Fruit fly (Drosophila melanogaster) whole organism, embryonic: ENCODE results near the gene CG9674.

ENCODE experiments used
- ATbp ChIP-seq: fragments of 200-800 bp; sonication (Bioruptor generic); optimal IDR thresholded peaks from 2 replicates; lab custom pipeline; 2017; ENCODE audit warnings: missing biosample characterization, mild to moderate bottlenecking, missing genetic modification characterization, missing genetic modification reagents
- Aef1 ChIP-seq: fragments of 200-800 bp; sonication (Bioruptor generic); IDR thresholded peaks from 3 replicates; pipeline ENCODE4 v1.3.6; 2022; ENCODE audit warnings: missing biosample characterization, missing genetic modification characterization
- B-H2 ChIP-seq: fragments of 200-800 bp; sonication (Bioruptor generic); optimal IDR thresholded peaks from 2 replicates; lab custom pipeline; 2018; ENCODE audit warnings: missing biosample characterization, mild to moderate bottlenecking, missing genetic modification characterization
- CG10147 ChIP-seq: fragments of 200-800 bp; sonication (Bioruptor generic); optimal IDR thresholded peaks from 2 replicates; lab custom pipeline; 2019; ENCODE audit warnings: missing biosample characterization, mild to moderate bottlenecking, missing genetic modification characterization, moderate library complexity
- CG10654 ChIP-seq: fragments of 200-800 bp; sonication (Bioruptor generic); optimal IDR thresholded peaks from 2 replicates; lab custom pipeline; 2016; ENCODE audit warnings: missing biosample characterization, missing genetic modification characterization
- CG11723 ChIP-seq: fragments of 200-800 bp; sonication (Bioruptor generic); optimal IDR thresholded peaks from 2 replicates; lab custom pipeline; 2017; ENCODE audit warnings: missing biosample characterization, mild to moderate bottlenecking, missing genetic modification characterization
- CG12071 ChIP-seq: fragments of 200-800 bp; sonication (Bioruptor generic); optimal IDR thresholded peaks from 3 replicates; lab custom pipeline; 2018; ENCODE audit warnings: missing biosample characterization, mild to moderate bottlenecking, missing genetic modification characterization
- CG12299 ChIP-seq: fragments of 200-800 bp; sonication (Bioruptor generic); optimal IDR thresholded peaks from 2 replicates; lab custom pipeline; 2018; ENCODE audit warnings: missing biosample characterization, mild to moderate bottlenecking, missing genetic modification characterization
- CG13287 ChIP-seq: fragments of 200-800 bp; sonication (Bioruptor generic); IDR thresholded peaks from 2 replicates; pipeline ENCODE4 v1.3.6; 2022; ENCODE audit warnings: missing biosample characterization, missing genetic modification characterization; ENCODE audit not compliant: partially characterized antibody
- CG13424 ChIP-seq: fragments of 200-800 bp; sonication (Bioruptor generic); optimal IDR thresholded peaks from 2 replicates; lab custom pipeline; 2019; ENCODE audit warnings: missing biosample characterization, mild to moderate bottlenecking, missing genetic modification characterization, moderate library complexity
- CG17359 ChIP-seq: fragments of 200-800 bp; sonication (Bioruptor generic); optimal IDR thresholded peaks from 3 replicates; lab custom pipeline; 2018; ENCODE audit warnings: missing biosample characterization, mild to moderate bottlenecking, missing genetic modification characterization, moderate library complexity
- CG17385 ChIP-seq: fragments of 200-800 bp; sonication (Bioruptor generic); optimal IDR thresholded peaks from 3 replicates; lab custom pipeline; 2018; ENCODE audit warnings: missing biosample characterization, mild to moderate bottlenecking, missing genetic modification characterization
- CG1792 ChIP-seq: fragments of 200-800 bp; sonication (Bioruptor generic); optimal IDR thresholded peaks from 2 replicates; lab custom pipeline; 2016; ENCODE audit warnings: missing biosample characterization, missing genetic modification characterization
- CG31441 ChIP-seq: fragments of 200-800 bp; sonication (Bioruptor generic); IDR thresholded peaks from 2 replicates; pipeline ENCODE4 v1.3.6; 2022; ENCODE audit warnings: missing biosample characterization, missing genetic modification characterization
- CG4617 ChIP-seq: fragments of 200-800 bp; sonication (Bioruptor generic); optimal IDR thresholded peaks from 3 replicates; lab custom pipeline; 2016; ENCODE audit warnings: missing biosample characterization, missing genetic modification characterization, borderline replicate concordance
- CG6765 ChIP-seq: fragments of 200-800 bp; sonication (Bioruptor generic); optimal IDR thresholded peaks from 3 replicates; lab custom pipeline; 2017; ENCODE audit warnings: missing biosample characterization, mild to moderate bottlenecking, missing genetic modification characterization
- CG6854 ChIP-seq: fragments of 200-800 bp; sonication (Bioruptor generic); optimal IDR thresholded peaks from 3 replicates; lab custom pipeline; 2017; ENCODE audit warnings: missing biosample characterization, mild to moderate bottlenecking, missing genetic modification characterization
- CG7987 ChIP-seq: fragments of 200-800 bp; sonication (Bioruptor generic); optimal IDR thresholded peaks from 2 replicates; lab custom pipeline; 2018; ENCODE audit warnings: missing biosample characterization, mild to moderate bottlenecking, missing genetic modification characterization, moderate library complexity
- D19A ChIP-seq: fragments of 200-800 bp; optimal IDR thresholded peaks from 3 replicates; lab custom pipeline; 2019; ENCODE audit warnings: missing biosample characterization, mild to moderate bottlenecking, missing genetic modification characterization, moderate library complexity
- Doc3 ChIP-seq: fragments of 200-800 bp; sonication (Bioruptor generic); IDR thresholded peaks from 3 replicates; pipeline ENCODE4 v1.3.6; 2022; ENCODE audit warnings: missing biosample characterization, missing genetic modification characterization; ENCODE audit not compliant: partially characterized antibody
- E2f2 ChIP-seq: fragments of 200-800 bp; sonication (Bioruptor generic); IDR thresholded peaks from 2 replicates; pipeline ENCODE4 v1.3.6; 2022; ENCODE audit warnings: missing biosample characterization, missing genetic modification characterization
- Ets65A ChIP-seq: fragments of 200-800 bp; sonication (Bioruptor generic); peaks from one replicate; lab custom pipeline; 2016; ENCODE audit warnings: missing biosample characterization, missing genetic modification characterization
- Hey ChIP-seq: fragments of 200-800 bp; sonication (Bioruptor generic); optimal IDR thresholded peaks from 3 replicates; lab custom pipeline; 2018; ENCODE audit warnings: missing biosample characterization, mild to moderate bottlenecking, missing genetic modification characterization
- Jarid2 ChIP-seq: fragments of 200-800 bp; sonication (Bioruptor generic); optimal IDR thresholded peaks from 3 replicates; lab custom pipeline; 2017; ENCODE audit warnings: mild to moderate bottlenecking, missing biosample characterization, missing genetic modification reagents, missing genetic modification characterization
- Lpt ChIP-seq: fragments of >200 bp; optimal IDR thresholded peaks from 2 replicates; lab custom pipeline; 2018; ENCODE audit warnings: missing biosample characterization, missing genetic modification characterization
- Meics ChIP-seq: fragments of 200-800 bp; sonication (Bioruptor generic); optimal IDR thresholded peaks from 2 replicates; lab custom pipeline; 2017; ENCODE audit warnings: missing biosample characterization, mild to moderate bottlenecking, missing genetic modification characterization
- Nf-YC ChIP-seq: fragments of 200-800 bp; optimal IDR thresholded peaks from 3 replicates; lab custom pipeline; 2019; ENCODE audit warnings: missing biosample characterization, mild to moderate bottlenecking, missing genetic modification characterization, moderate library complexity
- Rx ChIP-seq: fragments of 200-800 bp; sonication (Bioruptor generic); IDR thresholded peaks from 2 replicates; pipeline ENCODE4 v1.3.6; 2022; ENCODE audit warnings: missing biosample characterization, missing genetic modification characterization
- Usf ChIP-seq: fragments of 200-800 bp; sonication (Bioruptor generic); optimal IDR thresholded peaks from 2 replicates; lab custom pipeline; 2017; ENCODE audit warnings: missing genotype, missing biosample characterization, missing genetic modification characterization
- al ChIP-seq: fragments of 200-800 bp; sonication (Bioruptor generic); IDR thresholded peaks from 2 replicates; pipeline ENCODE4 v1.3.6; 2022; ENCODE audit warnings: missing biosample characterization, missing genetic modification characterization
- amos ChIP-seq: fragments of 200-800 bp; sonication (Bioruptor generic); IDR thresholded peaks from 2 replicates; pipeline ENCODE4 v1.3.6; 2022; ENCODE audit warnings: missing biosample characterization, missing genetic modification characterization; ENCODE audit not compliant: partially characterized antibody
- ase ChIP-seq: fragments of 200-800 bp; sonication (Bioruptor generic); IDR thresholded peaks from 3 replicates; pipeline ENCODE4 v1.3.6; 2022; ENCODE audit warnings: missing biosample characterization, missing genetic modification characterization
- bab2 ChIP-seq: fragments of 200-800 bp; sonication (Bioruptor generic); optimal IDR thresholded peaks from 2 replicates; lab custom pipeline; 2016; ENCODE audit warnings: missing biosample characterization, missing genetic modification characterization
- btn ChIP-seq: fragments of 200-800 bp; sonication (Bioruptor generic); optimal IDR thresholded peaks from 2 replicates; lab custom pipeline; 2016; ENCODE audit warnings: missing biosample characterization, missing genetic modification characterization
- dmrt11E ChIP-seq: fragments of 200-800 bp; sonication (Bioruptor generic); optimal IDR thresholded peaks from 3 replicates; lab custom pipeline; 2018; ENCODE audit warnings: missing biosample characterization, mild to moderate bottlenecking, missing genetic modification characterization, moderate library complexity
- fd3F ChIP-seq: fragments of 200-800 bp; sonication (Bioruptor generic); optimal IDR thresholded peaks from 2 replicates; lab custom pipeline; 2018; ENCODE audit warnings: missing biosample characterization, mild to moderate bottlenecking, missing genetic modification characterization, moderate library complexity
- gem ChIP-seq: fragments of 200-800 bp; sonication (Bioruptor generic); optimal IDR thresholded peaks from 2 replicates; lab custom pipeline; 2019; ENCODE audit warnings: missing biosample characterization, mild to moderate bottlenecking, missing genetic modification characterization, moderate library complexity
- gsb-n ChIP-seq: fragments of 200-800 bp; sonication (Bioruptor generic); optimal IDR thresholded peaks from 3 replicates; lab custom pipeline; 2018; ENCODE audit warnings: missing biosample characterization, mild to moderate bottlenecking, missing genetic modification characterization
- ham ChIP-seq: fragments of 200-800 bp; sonication (Bioruptor generic); IDR thresholded peaks from 2 replicates; pipeline ENCODE4 v1.3.6; 2022; ENCODE audit warnings: missing biosample characterization, missing genetic modification characterization
- hbn ChIP-seq: fragments of 200-800 bp; sonication (Bioruptor generic); IDR thresholded peaks from 2 replicates; pipeline ENCODE4 v1.3.6; 2022; ENCODE audit warnings: missing biosample characterization, missing genetic modification characterization; ENCODE audit not compliant: partially characterized antibody
- hth ChIP-seq: fragments of >200 bp; optimal IDR thresholded peaks from 2 replicates; lab custom pipeline; 2017; ENCODE audit warnings: inconsistent platforms
- jing ChIP-seq: fragments of 200-800 bp; sonication (Bioruptor generic); optimal IDR thresholded peaks from 2 replicates; lab custom pipeline; 2018; ENCODE audit warnings: missing biosample characterization, mild to moderate bottlenecking, missing genetic modification characterization
- jumu ChIP-seq: fragments of 200-800 bp; sonication (Bioruptor generic); optimal IDR thresholded peaks from 3 replicates; lab custom pipeline; 2016; ENCODE audit warnings: missing biosample characterization, missing genetic modification characterization
- nau ChIP-seq: fragments of 200-800 bp; sonication (Bioruptor generic); optimal IDR thresholded peaks from 3 replicates; lab custom pipeline; 2017; ENCODE audit warnings: missing biosample characterization, mild to moderate bottlenecking, missing genetic modification characterization, missing genetic modification reagents
- nom ChIP-seq: fragments of 200-800 bp; sonication (Bioruptor generic); optimal IDR thresholded peaks from 2 replicates; lab custom pipeline; 2017; ENCODE audit warnings: missing biosample characterization, missing genetic modification characterization, mild to moderate bottlenecking, moderate library complexity, missing genetic modification reagents
- oc ChIP-seq: fragments of 200-800 bp; sonication (Bioruptor generic); optimal IDR thresholded peaks from 2 replicates; lab custom pipeline; 2018; ENCODE audit warnings: missing biosample characterization, mild to moderate bottlenecking, missing genetic modification characterization, moderate library complexity
- peb ChIP-seq: fragments of 200-800 bp; sonication (Bioruptor generic); IDR thresholded peaks from 2 replicates; pipeline ENCODE4 v1.3.6; 2022; ENCODE audit warnings: missing biosample characterization, missing genetic modification characterization
- pho ChIP-seq: fragments of 200-800 bp; sonication (Bioruptor generic); optimal IDR thresholded peaks from 2 replicates; lab custom pipeline; 2016; ENCODE audit warnings: missing biosample characterization, missing genetic modification characterization
- sens ChIP-seq: fragments of 200-800 bp; sonication (Bioruptor generic); peaks from one replicate; lab custom pipeline; 2016; ENCODE audit warnings: missing biosample characterization, missing genetic modification characterization
- tll ChIP-seq, 2 experiments: fragments of 200-800 bp in 1 of 2; fragments of >200 bp in 1 of 2; sonication (Bioruptor generic) in 1 of 2; optimal IDR thresholded peaks; 2 replicates each; lab custom pipeline; 2017 to 2019; ENCODE audit warnings: missing biosample characterization in 2 of 2, missing genetic modification characterization in 2 of 2, mild to moderate bottlenecking in 1 of 2, moderate library complexity in 1 of 2
- unc-4 ChIP-seq: fragments of 200-800 bp; sonication (Bioruptor generic); IDR thresholded peaks from 2 replicates; pipeline ENCODE4 v1.3.6; 2022; ENCODE audit warnings: missing biosample characterization, missing genetic modification characterization; ENCODE audit not compliant: partially characterized antibody

Gene CG9674

dm6 chr3L:16840540-16840939 lies 33.0 kb upstream of the CG9674 start (continued):
- TF ChIP-seq CG1792 (GFP tag; lab: Kevin White, UChicago) (no peak), Lpt (no peak), CG10654 (GFP tag; lab: Kevin White, UChicago) (no peak), nom (GFP tag; lab: Kevin White, UChicago) (no peak), btn (GFP tag; lab: Kevin White, UChicago) (no peak), ham (GFP tag; lab: Robert Waterston, UW) (no peak), ase (GFP tag; lab: Robert Waterston, UW) (no peak), amos (GFP tag; lab: Robert Waterston, UW) (no peak), CG31441 (GFP tag; lab: Robert Waterston, UW) (no peak), E2f2 (GFP tag; lab: Robert Waterston, UW) (peak; percentile 26; the same call in 1 of the 2 replicates), ATbp (no peak), Doc3 (no peak), D19A (tag; lab: Kevin White, UChicago) (no peak), CG7987 (no peak), Nf-YC (tag; lab: Kevin White, UChicago) (peak; percentile 34), sens (peak; percentile 62), tll (GFP tag; optimal IDR thresholded peaks at IDR 0.05; lab: Kevin White, UChicago) (no peak), hth (lab: Kevin White, UChicago) (no peak), gsb-n (tag; lab: Kevin White, UChicago) (no peak), gem (peak; percentile 74), Aef1 (GFP tag; lab: Robert Waterston, UW) (no peak), unc-4 (no peak), CG17359 (tag; lab: Kevin White, UChicago) (no peak), Ets65A (GFP tag; lab: Kevin White, UChicago) (peak; percentile 88), CG6854 (GFP tag; lab: Kevin White, UChicago) (no peak), jing (GFP tag; lab: Kevin White, UChicago) (no peak), al (GFP tag; lab: Robert Waterston, UW) (peak; percentile 38; the same call in 1 of the 2 replicates), CG17385 (GFP tag; lab: Kevin White, UChicago) (no peak), Rx (GFP tag; lab: Robert Waterston, UW) (no peak), hbn (GFP tag; lab: Robert Waterston, UW) (no peak), CG13287 (GFP tag; lab: Robert Waterston, UW) (no peak), fd3F (GFP tag; lab: Kevin White, UChicago) (peak; percentile 57), pho (no peak), CG12071 (GFP tag; lab: Kevin White, UChicago) (no peak), CG11723 (GFP tag; lab: Kevin White, UChicago) (no peak), oc (tag; lab: Kevin White, UChicago) (no peak), Jarid2 (GFP tag; lab: Kevin White, UChicago) (no peak), peb (GFP tag; lab: Robert Waterston, UW) (no peak), dmrt11E (tag; lab: Kevin White, UChicago) (no peak), jumu (no peak), CG12299 (tag; lab: Kevin White, UChicago) (no peak), CG13424 (tag; lab: Kevin White, UChicago) (peak; percentile 55), B-H2 (GFP tag; lab: Kevin White, UChicago) (no peak), Meics (GFP tag; lab: Kevin White, UChicago) (peak; percentile 61), CG6765 (GFP tag; lab: Kevin White, UChicago) (peak; percentile 15), CG10147 (GFP tag; lab: Kevin White, UChicago) (peak; percentile 14), Hey (tag; lab: Kevin White, UChicago) (no peak), CG4617 (no peak), nau (GFP tag; lab: Kevin White, UChicago) (no peak), Usf (no peak), bab2 (GFP tag; lab: Kevin White, UChicago) (peak; percentile 13)
